Fruit fly (Drosophila melanogaster): Measurements from ENCODE around the gene Pgant5.

Gene Pgant5

DNA sequence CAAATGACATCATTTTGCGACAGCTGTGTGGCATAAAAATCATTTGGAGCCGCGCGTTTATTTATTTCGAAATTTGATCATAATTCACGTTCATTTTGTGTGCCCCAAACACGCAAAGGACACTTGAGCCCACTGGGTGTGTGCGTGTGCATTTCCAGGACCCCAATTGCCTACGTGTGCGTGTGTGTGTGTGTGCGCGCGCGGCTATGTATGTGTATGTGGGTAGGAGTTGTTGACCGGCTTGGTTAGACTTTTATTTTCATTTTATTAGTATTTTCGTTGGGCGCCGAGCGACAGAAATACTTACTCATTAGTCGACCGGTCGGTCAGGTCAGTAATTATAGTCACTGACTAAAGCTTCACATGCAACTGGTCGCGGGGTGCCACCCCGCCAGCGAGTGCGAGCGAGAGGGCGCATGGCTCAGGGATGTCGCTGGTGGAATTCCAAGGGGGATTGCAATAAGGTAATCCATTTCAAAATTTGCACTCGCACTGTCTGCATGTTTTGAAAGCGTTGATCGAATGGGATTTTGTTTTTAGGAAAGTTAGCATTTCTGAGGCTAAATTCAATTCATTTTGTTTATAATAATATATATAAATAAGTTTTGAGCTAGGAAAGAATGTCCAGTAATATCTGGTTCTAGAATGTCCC is 49.8 kb downstream of the Pgant5 start (continued):
- TF ChIP-seq CG6654 (GFP tag; optimal IDR thresholded peaks at IDR 0.05) (no peak), CG18011 (GFP tag; optimal IDR thresholded peaks at IDR 0.05) (no peak), CG12769 (tag; optimal IDR thresholded peaks at IDR 0.05) (peak; percentile 8), usp (GFP tag; optimal IDR thresholded peaks at IDR 0.05) (no peak), CG3838 (GFP tag; optimal IDR thresholded peaks at IDR 0.05) (no peak), CG14667 (GFP tag; IDR thresholded peaks at IDR 0.05) (no peak), CG9797 (GFP tag; optimal IDR thresholded peaks at IDR 0.05) (no peak), CG12219 (GFP tag; optimal IDR thresholded peaks at IDR 0.05) (no peak), al (GFP tag; IDR thresholded peaks at IDR 0.05) (peak; percentile 42; the same call in 1 of the 2 replicates), ttk (GFP tag; IDR thresholded peaks at IDR 0.05) (peak; percentile 43), CG9215 (GFP tag; IDR thresholded peaks at IDR 0.05) (no peak), br (optimal IDR thresholded peaks at IDR 0.05) (no peak), dan (GFP tag; IDR thresholded peaks at IDR 0.05) (no peak), Sox102F (GFP tag; optimal IDR thresholded peaks at IDR 0.05) (peak; percentile 54), stwl (tag; optimal IDR thresholded peaks at IDR 0.05) (no peak), CG15479 (GFP tag; optimal IDR thresholded peaks at IDR 0.05) (peak; percentile 64), Ets97D (GFP tag; optimal IDR thresholded peaks at IDR 0.05) (no peak), CG2712 (tag; optimal IDR thresholded peaks at IDR 0.05) (peak; percentile 40), pita (GFP tag; optimal IDR thresholded peaks at IDR 0.05) (no peak), grn (GFP tag; optimal IDR thresholded peaks at IDR 0.05) (no peak), CG2875 (GFP tag; optimal IDR thresholded peaks at IDR 0.05) (no peak), CG9437 (GFP tag; optimal IDR thresholded peaks at IDR 0.05) (no peak), CG17912 (GFP tag; optimal IDR thresholded peaks at IDR 0.05) (no peak), Taf1 (GFP tag; IDR thresholded peaks at IDR 0.05) (0 out of 2 replicates have a peak, but pooled peaks have one; percentile 18), az2 (GFP tag; optimal IDR thresholded peaks at IDR 0.05) (peak; percentile 53), zfh1 (GFP tag; IDR thresholded peaks at IDR 0.05) (0 out of 3 replicates have a peak, but pooled peaks have one; percentile 34), gcm (GFP tag; optimal IDR thresholded peaks at IDR 0.05) (no peak), CG10321 (GFP tag; IDR thresholded peaks at IDR 0.05) (no peak), CG14710 (tag; optimal IDR thresholded peaks at IDR 0.05) (no peak), TFAM (GFP tag; optimal IDR thresholded peaks at IDR 0.05) (no peak), Hey (tag; optimal IDR thresholded peaks at IDR 0.05) (no peak), Usf (GFP tag; optimal IDR thresholded peaks at IDR 0.05) (no peak), CG16815 (GFP tag; optimal IDR thresholded peaks at IDR 0.05) (peak; percentile 29), CG1792 (GFP tag; optimal IDR thresholded peaks at IDR 0.05) (no peak), CG32532 (GFP tag; IDR thresholded peaks at IDR 0.05) (peak; percentile 53; the same call in 1 of the 2 replicates), Hand (GFP tag; optimal IDR thresholded peaks at IDR 0.05) (no peak), Dll (GFP tag; IDR thresholded peaks at IDR 0.05; ENCODE audit: partially characterized antibody) (no peak), CG11695 (GFP tag; IDR thresholded peaks at IDR 0.05) (peak; percentile 62), CG18764 (GFP tag; optimal IDR thresholded peaks at IDR 0.05) (no peak), Dbx (GFP tag; IDR thresholded peaks at IDR 0.05) (no peak), pho (GFP tag; optimal IDR thresholded peaks at IDR 0.05) (peak; percentile 23), Vsx1 (GFP tag; optimal IDR thresholded peaks at IDR 0.05) (no peak), stc (GFP tag; IDR thresholded peaks at IDR 0.05) (peak; percentile 60), CG9876 (GFP tag; optimal IDR thresholded peaks at IDR 0.05) (no peak), CrebB (tag; optimal IDR thresholded peaks at IDR 0.05) (no peak), tap (tag; optimal IDR thresholded peaks at IDR 0.05) (no peak), MBD-R2 (GFP tag; IDR thresholded peaks at IDR 0.05) (peak; percentile 24; the same call in 1 of the 2 replicates), gcm2 (GFP tag; optimal IDR thresholded peaks at IDR 0.05) (no peak), CG10274 (GFP tag; optimal IDR thresholded peaks at IDR 0.05) (no peak), CG17186 (GFP tag; optimal IDR thresholded peaks at IDR 0.05) (no peak)
